Worm (Caenorhabditis elegans) whole organism, late embryonic: Measurements from ENCODE around the gene clec-225.

Source experiments
- mec-3 ChIP-seq: sonication (generic microtip); optimal IDR thresholded peaks from 2 replicates; lab custom pipeline; 2016; ENCODE audit warnings: borderline replicate concordance, missing genetic modification characterization, missing compliant biosample characterization
- tbx-2 ChIP-seq: sonication (generic microtip); optimal IDR thresholded peaks from 2 replicates; lab custom pipeline; 2016; ENCODE audit warnings: missing genetic modification characterization, missing compliant biosample characterization

DNA sequence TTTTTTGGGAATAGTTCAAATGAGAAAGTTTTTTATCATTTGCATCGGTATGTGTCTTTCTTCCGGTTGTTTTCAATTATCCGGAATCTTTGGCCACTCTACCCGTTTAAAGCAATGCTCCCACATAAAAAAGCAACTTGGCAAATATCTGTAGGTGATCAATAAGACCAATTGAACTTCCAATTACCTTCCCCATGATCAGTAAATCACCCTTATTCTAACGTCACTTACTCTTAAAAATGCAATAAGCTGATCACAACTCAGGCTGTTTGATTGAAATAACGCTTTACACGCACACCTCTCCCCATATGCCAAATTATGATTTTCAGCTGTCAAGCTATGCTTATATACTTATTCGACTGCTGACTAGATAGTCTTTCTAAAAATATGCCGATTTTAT, 39.0 kb downstream of the clec-225 start, which contains the start of gene C34B4.5:
- no peak for TF ChIP-seq tbx-2 (tag; lab: Kevin White, UChicago)
- no peak for TF ChIP-seq mec-3 (tag; lab: Kevin White, UChicago)
